Worm (Caenorhabditis elegans) whole organism, L4 larva: ENCODE measurements around the gene cln-3.3.
A peak's percentile ranks its signal among the peaks of the same experiment; 100 is the strongest.

Experiments
- D1046.2 ChIP-seq: fragments of 200-800 bp; sonication (Bioruptor generic); IDR thresholded peaks from 2 replicates; pipeline ENCODE4 v1.3.6; 2022; ENCODE audit warnings: missing genetic modification characterization, missing compliant biosample characterization
- F37D6.2 ChIP-seq: sonication (generic microtip); optimal IDR thresholded peaks from 2 replicates; lab custom pipeline; 2016; ENCODE audit warnings: mild to moderate bottlenecking, missing genetic modification characterization, missing compliant biosample characterization
- F49E8.2 ChIP-seq: sonication (generic microtip); optimal IDR thresholded peaks from 2 replicates; lab custom pipeline; 2016; ENCODE audit warnings: missing compliant biosample characterization, mild to moderate bottlenecking, missing genetic modification characterization, borderline replicate concordance
- T26A8.4 ChIP-seq: fragments of 200-800 bp; sonication (Bioruptor generic); IDR thresholded peaks from 2 replicates; pipeline ENCODE4 v1.3.6; 2022; ENCODE audit warnings: missing genetic modification characterization, missing compliant biosample characterization
- Y105C5A.15 ChIP-seq: fragments of 200-800 bp; sonication (Bioruptor generic); IDR thresholded peaks from 2 replicates; pipeline ENCODE4 v1.3.6; 2022; ENCODE audit warnings: missing genetic modification characterization, missing compliant biosample characterization
- Y48G9A.11 ChIP-seq: fragments of 200-800 bp; sonication (Bioruptor generic); IDR thresholded peaks from 2 replicates; pipeline ENCODE4 v1.3.6; 2022; ENCODE audit warnings: missing genetic modification reagents, missing genetic modification characterization, missing compliant biosample characterization
- aha-1 ChIP-seq: fragments of 150-350 bp; peaks from one replicate; lab custom pipeline; 2014; ENCODE audit warnings: missing biosample characterization, missing genetic modification characterization
- ama-1 ChIP-seq: fragments of 150-350 bp; optimal IDR thresholded peaks from 2 replicates; lab custom pipeline; 2014; ENCODE audit warnings: inconsistent platforms, mixed read lengths
- arid-1 ChIP-seq: fragments of 200-800 bp; sonication (Bioruptor generic); conservative IDR thresholded peaks from 2 replicates; pipeline ENCODE4 v1.3.6; 2022; ENCODE audit warnings: missing genetic modification reagents, missing genetic modification characterization, missing compliant biosample characterization
- attf-4 ChIP-seq: sonication (generic microtip); optimal IDR thresholded peaks from 3 replicates; lab custom pipeline; 2017; ENCODE audit warnings: missing biosample characterization, missing genetic modification characterization
- ceh-28 ChIP-seq: fragments of 150-350 bp; optimal IDR thresholded peaks from 2 replicates; lab custom pipeline; 2014; ENCODE audit warnings: missing biosample characterization, missing genetic modification reagents, missing genetic modification characterization
- ceh-82 ChIP-seq: sonication (generic microtip); optimal IDR thresholded peaks from 2 replicates; lab custom pipeline; 2017; ENCODE audit warnings: missing biosample characterization, missing genetic modification characterization
- daf-8 ChIP-seq: fragments of 200-800 bp; sonication (Bioruptor generic); IDR thresholded peaks from 2 replicates; pipeline ENCODE4 v1.3.6; 2022; ENCODE audit warnings: missing genetic modification characterization, missing compliant biosample characterization
- dmd-6 ChIP-seq: fragments of 200-800 bp; sonication (Bioruptor generic); IDR thresholded peaks from 2 replicates; pipeline ENCODE4 v1.3.6; 2022; ENCODE audit warnings: missing genetic modification reagents, missing genetic modification characterization, missing compliant biosample characterization
- duxl-1 ChIP-seq: sonication (generic microtip); optimal IDR thresholded peaks from 2 replicates; lab custom pipeline; 2016; ENCODE audit warnings: mild to moderate bottlenecking, missing genetic modification characterization, moderate library complexity, missing compliant biosample characterization; ENCODE audit not compliant: poor library complexity
- dve-1 ChIP-seq: sonication (generic microtip); optimal IDR thresholded peaks from 2 replicates; lab custom pipeline; 2017; ENCODE audit warnings: antibody characterized with exemption, mild to moderate bottlenecking, missing genetic modification characterization, missing compliant biosample characterization; ENCODE audit not compliant: insufficient read depth
- egl-43 ChIP-seq: fragments of 200-800 bp; sonication (Bioruptor generic); IDR thresholded peaks from 2 replicates; pipeline ENCODE4 v1.3.6; 2022; ENCODE audit warnings: missing genetic modification reagents, missing genetic modification characterization, missing compliant biosample characterization
- hlh-11 ChIP-seq: fragments of 200-800 bp; sonication (Bioruptor generic); optimal IDR thresholded peaks from 2 replicates; lab custom pipeline; 2018; ENCODE audit warnings: mild to moderate bottlenecking, missing genetic modification characterization, missing compliant biosample characterization
- hlh-30 ChIP-seq: sonication (generic microtip); optimal IDR thresholded peaks from 2 replicates; lab custom pipeline; 2017; ENCODE audit warnings: antibody characterized with exemption, mild to moderate bottlenecking, missing genetic modification characterization, missing compliant biosample characterization; ENCODE audit not compliant: insufficient read depth
- hmg-1.1 ChIP-seq: fragments of 200-800 bp; sonication (Bioruptor generic); IDR thresholded peaks from 2 replicates; pipeline ENCODE4 v1.3.6; 2022; ENCODE audit warnings: missing genetic modification reagents, missing genetic modification characterization, missing compliant biosample characterization
- lin-39 ChIP-seq: fragments of 150-350 bp; optimal IDR thresholded peaks from 2 replicates; lab custom pipeline; 2014; ENCODE audit warnings: missing biosample characterization, missing genetic modification reagents, missing genetic modification characterization
- lir-3 ChIP-seq: sonication (generic microtip); optimal IDR thresholded peaks from 2 replicates; lab custom pipeline; 2016; ENCODE audit warnings: mild to moderate bottlenecking, missing genetic modification characterization, missing compliant biosample characterization
- lsy-2 ChIP-seq, 2 experiments: fragments of 150-350 bp in 1 of 2; sonication (generic microtip) in 1 of 2; optimal IDR thresholded peaks; 2 replicates each; lab custom pipeline; 2014 to 2017; ENCODE audit warnings: missing biosample characterization in 2 of 2, missing genetic modification characterization in 2 of 2
- madf-5 ChIP-seq, 2 experiments: fragments of 200-800 bp; sonication (Bioruptor generic); IDR thresholded peaks; 2 replicates each; pipeline ENCODE4 v1.3.6; 2022; ENCODE audit warnings: missing compliant biosample characterization in 2 of 2, missing genetic modification characterization in 2 of 2
- mdl-1 ChIP-seq, 2 experiments: fragments of 150-350 bp in 1 of 2; sonication (generic microtip) in 1 of 2; optimal IDR thresholded peaks; 2 replicates each; lab custom pipeline; 2014 to 2017; ENCODE audit warnings: missing biosample characterization in 2 of 2, missing genetic modification characterization in 2 of 2
- mep-1 ChIP-seq: fragments of 150-350 bp; sonication (generic microtip); optimal IDR thresholded peaks from 3 replicates; lab custom pipeline; 2014; ENCODE audit warnings: missing biosample characterization, missing genetic modification characterization
- nhr-10 ChIP-seq: fragments of 150-350 bp; optimal IDR thresholded peaks from 2 replicates; lab custom pipeline; 2014; ENCODE audit warnings: missing biosample characterization, missing genetic modification characterization
- nhr-102 ChIP-seq: sonication (generic microtip); optimal IDR thresholded peaks from 2 replicates; lab custom pipeline; 2016; ENCODE audit warnings: mild to moderate bottlenecking, missing genetic modification characterization, moderate library complexity, missing compliant biosample characterization
- nhr-11 ChIP-seq: fragments of 150-350 bp; optimal IDR thresholded peaks from 2 replicates; lab custom pipeline; 2014; ENCODE audit warnings: missing biosample characterization, missing genetic modification characterization
- nhr-41 ChIP-seq: fragments of 200-800 bp; sonication (Bioruptor generic); IDR thresholded peaks from 2 replicates; pipeline ENCODE4 v1.3.6; 2022; ENCODE audit warnings: missing genetic modification reagents, missing genetic modification characterization, missing compliant biosample characterization
- nhr-42 ChIP-seq: fragments of 200-800 bp; sonication (Bioruptor generic); IDR thresholded peaks from 2 replicates; pipeline ENCODE4 v1.3.6; 2022; ENCODE audit warnings: missing genetic modification characterization, missing compliant biosample characterization
- nhr-48 ChIP-seq: sonication (generic microtip); optimal IDR thresholded peaks from 2 replicates; lab custom pipeline; 2016; ENCODE audit warnings: mild to moderate bottlenecking, missing genetic modification characterization, missing compliant biosample characterization
- php-3 ChIP-seq: fragments of 200-800 bp; sonication (Bioruptor generic); IDR thresholded peaks from 2 replicates; pipeline ENCODE4 v1.3.6; 2022; ENCODE audit warnings: missing genetic modification reagents, missing genetic modification characterization, missing compliant biosample characterization
- pqm-1 ChIP-seq: sonication (generic microtip); optimal IDR thresholded peaks from 2 replicates; lab custom pipeline; 2017; ENCODE audit warnings: missing biosample characterization, missing genetic modification characterization
- rbr-2 ChIP-seq: sonication (generic microtip); optimal IDR thresholded peaks from 2 replicates; lab custom pipeline; 2016; ENCODE audit warnings: missing genotype, missing genetic modification characterization, missing compliant biosample characterization
- saeg-2 ChIP-seq: fragments of 200-800 bp; sonication (Bioruptor generic); IDR thresholded peaks from 2 replicates; pipeline ENCODE4 v1.3.6; 2022; ENCODE audit warnings: missing genetic modification reagents, missing genetic modification characterization, missing compliant biosample characterization
- set-16 ChIP-seq: fragments of 200-800 bp; sonication (Bioruptor generic); IDR thresholded peaks from 2 replicates; pipeline ENCODE4 v1.3.6; 2022; ENCODE audit warnings: missing genetic modification reagents, missing genetic modification characterization, missing compliant biosample characterization
- snpc-1.2 ChIP-seq: fragments of 200-800 bp; sonication (Bioruptor generic); IDR thresholded peaks from 2 replicates; pipeline ENCODE4 v1.3.6; 2022; ENCODE audit warnings: missing genetic modification reagents, missing genetic modification characterization, missing compliant biosample characterization
- spr-3 ChIP-seq: fragments of 200-800 bp; sonication (Bioruptor generic); optimal IDR thresholded peaks from 2 replicates; lab custom pipeline; 2018; ENCODE audit warnings: mild to moderate bottlenecking, missing genetic modification characterization, missing compliant biosample characterization
- tra-1 ChIP-seq: fragments of 200-800 bp; sonication (Bioruptor generic); IDR thresholded peaks from 2 replicates; pipeline ENCODE4 v1.3.6; 2022; ENCODE audit warnings: missing genetic modification reagents, missing genetic modification characterization, missing compliant biosample characterization
- unc-62 ChIP-seq, 3 experiments: fragments of 150-350 bp in 1 of 3; sonication (generic microtip); optimal IDR thresholded peaks in 2 of 3; peaks in 1 of 3; 1 replicate in 1 of 3; 2 replicates in 2 of 3; lab custom pipeline; 2014 to 2017; ENCODE audit warnings: missing biosample characterization in 3 of 3, missing genetic modification characterization in 3 of 3, missing genetic modification reagents in 3 of 3, missing genotype in 1 of 3
- vab-7 ChIP-seq: fragments of 200-800 bp; sonication (Bioruptor generic); IDR thresholded peaks from 2 replicates; pipeline ENCODE4 v1.3.6; 2022; ENCODE audit warnings: missing genetic modification reagents, missing genetic modification characterization, missing compliant biosample characterization
- zfp-3 ChIP-seq: fragments of 200-800 bp; sonication (Bioruptor generic); conservative IDR thresholded peaks from 2 replicates; pipeline ENCODE4 v1.3.6; 2022; ENCODE audit warnings: missing genetic modification reagents, missing genetic modification characterization, missing compliant biosample characterization
- ztf-11 ChIP-seq: fragments of 150-350 bp; optimal IDR thresholded peaks from 2 replicates; lab custom pipeline; 2014; ENCODE audit warnings: missing biosample characterization, missing genetic modification characterization
- ztf-7 ChIP-seq: fragments of 150-350 bp; optimal IDR thresholded peaks from 2 replicates; lab custom pipeline; 2014; ENCODE audit warnings: missing biosample characterization, missing genetic modification characterization

cln-3.3 gene

ce11 chrV:8662056-8663006, 20.5 kb upstream of the cln-3.3 start (continued):
- TF ChIP-seq hlh-30: peak; percentile 49
- TF ChIP-seq lsy-2 (tag; optimal IDR thresholded peaks at IDR 0.05; lab: Kevin White, UChicago): peak in 1 of 2 experiments; percentile 17
- TF ChIP-seq saeg-2: 0 out of 2 replicates have a peak, but pooled peaks have one; percentile 25
- no peak for TF ChIP-seq Y105C5A.15 (GFP tag; lab: Robert Waterston, UW)
- TF ChIP-seq lin-39 (tag; lab: Kevin White, UChicago): no peak
- TF ChIP-seq ztf-11: no peak
- peak; percentile 81 for TF ChIP-seq pqm-1 (tag; lab: Kevin White, UChicago)
- no peak for TF ChIP-seq egl-43 (GFP tag; lab: Robert Waterston, UW)
- no peak for TF ChIP-seq duxl-1 (tag; lab: Kevin White, UChicago)
- peak; percentile 74 for TF ChIP-seq set-16 (GFP tag; lab: Robert Waterston, UW)
- no peak for TF ChIP-seq F49E8.2
- TF ChIP-seq mdl-1 (tag; optimal IDR thresholded peaks at IDR 0.05; lab: Kevin White, UChicago): peak in 1 of 2 experiments; percentile 14
- TF ChIP-seq tra-1 (GFP tag; lab: Robert Waterston, UW): peak; percentile 61
- peak; percentile 69 for TF ChIP-seq hlh-11 (tag; lab: Kevin White, UChicago)
- TF ChIP-seq unc-62 (GFP tag; optimal IDR thresholded peaks at IDR 0.05 in 1 of 2; lab: Kevin White, UChicago): peak in 1 of 2 experiments; percentile 70
- TF ChIP-seq unc-62 (tag; optimal IDR thresholded peaks at IDR 0.05; lab: Kevin White, UChicago): no peak
- no peak for TF ChIP-seq ztf-7
- no peak for TF ChIP-seq madf-5 (GFP tag; IDR thresholded peaks at IDR 0.05; lab: Robert Waterston, UW)
- TF ChIP-seq nhr-48 (tag; lab: Kevin White, UChicago): no peak
- TF ChIP-seq ceh-28 (tag; lab: Kevin White, UChicago): no peak
- no peak for TF ChIP-seq nhr-102 (tag; lab: Kevin White, UChicago)
- no peak for TF ChIP-seq ama-1
- TF ChIP-seq vab-7: no peak
- peak; percentile 51 for TF ChIP-seq aha-1 (tag; lab: Kevin White, UChicago)
- TF ChIP-seq nhr-11 (tag; lab: Kevin White, UChicago): peak; percentile 21
- peak; percentile 24 for TF ChIP-seq rbr-2 (tag; lab: Kevin White, UChicago)
- peak; percentile 46 for TF ChIP-seq dmd-6 (GFP tag; lab: Robert Waterston, UW)
- TF ChIP-seq hmg-1.1 (GFP tag; lab: Robert Waterston, UW): no peak
- TF ChIP-seq, all 104 proteins: peak for 16

- TF ChIP-seq ceh-28 (tag; lab: Kevin White, UChicago): no peak
- TF ChIP-seq tra-1 (GFP tag; lab: Robert Waterston, UW): no peak
- TF ChIP-seq dmd-6 (GFP tag; lab: Robert Waterston, UW): no peak
- TF ChIP-seq aha-1 (tag; lab: Kevin White, UChicago): no peak
- peak; percentile 45 for TF ChIP-seq hlh-11 (tag; lab: Kevin White, UChicago)
- TF ChIP-seq ceh-82 (tag; lab: Kevin White, UChicago): no peak
- TF ChIP-seq attf-4 (tag; lab: Kevin White, UChicago): no peak
- TF ChIP-seq ztf-7: no peak
- peak in 1 of 2 experiments; percentile 96 for TF ChIP-seq unc-62 (GFP tag; optimal IDR thresholded peaks at IDR 0.05 in 1 of 2; lab: Kevin White, UChicago)
- TF ChIP-seq unc-62 (tag; optimal IDR thresholded peaks at IDR 0.05; lab: Kevin White, UChicago): no peak
- peak in 1 of 2 experiments; percentile 54 for TF ChIP-seq mdl-1 (tag; optimal IDR thresholded peaks at IDR 0.05; lab: Kevin White, UChicago)
- no peak for TF ChIP-seq ama-1
- TF ChIP-seq nhr-41: no peak
- TF ChIP-seq set-16 (GFP tag; lab: Robert Waterston, UW): peak; percentile 40
- TF ChIP-seq php-3: no peak
- TF ChIP-seq nhr-42 (GFP tag; lab: Robert Waterston, UW): no peak
- TF ChIP-seq mep-1 (tag; lab: Kevin White, UChicago): peak; percentile 17
- TF ChIP-seq Y48G9A.11 (GFP tag; lab: Robert Waterston, UW): no peak
- no peak for TF ChIP-seq arid-1 (GFP tag; lab: Robert Waterston, UW)
- no peak for TF ChIP-seq saeg-2
- no peak for TF ChIP-seq spr-3 (GFP tag; lab: Kevin White, UChicago)
- TF ChIP-seq ztf-11: no peak
- no peak for TF ChIP-seq F37D6.2
- no peak for TF ChIP-seq snpc-1.2 (GFP tag; lab: Robert Waterston, UW)
- TF ChIP-seq daf-8 (GFP tag; lab: Robert Waterston, UW): no peak
- no peak for TF ChIP-seq nhr-10 (tag; lab: Kevin White, UChicago)
- no peak for TF ChIP-seq lir-3 (tag; lab: Kevin White, UChicago)
- TF ChIP-seq zfp-3 (GFP tag; lab: Robert Waterston, UW): no peak
- TF ChIP-seq D1046.2 (GFP tag; lab: Robert Waterston, UW): no peak
- TF ChIP-seq T26A8.4: no peak
- TF ChIP-seq dve-1: no peak
Observed at ce11 chrV:8663023-8663422, 19.8 kb upstream of the cln-3.3 start.
